Fruit fly (Drosophila melanogaster) whole organism, pupa: ENCODE measurements around the gene Fatp1.

Experiments used
- CG14655 ChIP-seq: fragments of 200-800 bp; sonication (Bioruptor generic); optimal IDR thresholded peaks from 3 replicates; lab custom pipeline; 2017; ENCODE audit warnings: mild to moderate bottlenecking, missing biosample characterization, missing genetic modification reagents, missing genetic modification characterization
- CG8159 ChIP-seq: fragments of 200-800 bp; sonication (Bioruptor generic); optimal IDR thresholded peaks from 3 replicates; lab custom pipeline; 2018; ENCODE audit warnings: missing biosample characterization, mild to moderate bottlenecking, missing genetic modification characterization, moderate library complexity
- EcR ChIP-seq: fragments of 200-800 bp; sonication (Bioruptor generic); optimal IDR thresholded peaks from 3 replicates; lab custom pipeline; 2019; ENCODE audit warnings: missing biosample characterization, missing genetic modification characterization, mild to moderate bottlenecking, moderate library complexity, missing genetic modification reagents
- Snoo ChIP-seq: fragments of 200-800 bp; sonication (Bioruptor generic); optimal IDR thresholded peaks from 3 replicates; lab custom pipeline; 2017; ENCODE audit warnings: missing biosample characterization, mild to moderate bottlenecking, missing genetic modification characterization, inconsistent platforms

DNA sequence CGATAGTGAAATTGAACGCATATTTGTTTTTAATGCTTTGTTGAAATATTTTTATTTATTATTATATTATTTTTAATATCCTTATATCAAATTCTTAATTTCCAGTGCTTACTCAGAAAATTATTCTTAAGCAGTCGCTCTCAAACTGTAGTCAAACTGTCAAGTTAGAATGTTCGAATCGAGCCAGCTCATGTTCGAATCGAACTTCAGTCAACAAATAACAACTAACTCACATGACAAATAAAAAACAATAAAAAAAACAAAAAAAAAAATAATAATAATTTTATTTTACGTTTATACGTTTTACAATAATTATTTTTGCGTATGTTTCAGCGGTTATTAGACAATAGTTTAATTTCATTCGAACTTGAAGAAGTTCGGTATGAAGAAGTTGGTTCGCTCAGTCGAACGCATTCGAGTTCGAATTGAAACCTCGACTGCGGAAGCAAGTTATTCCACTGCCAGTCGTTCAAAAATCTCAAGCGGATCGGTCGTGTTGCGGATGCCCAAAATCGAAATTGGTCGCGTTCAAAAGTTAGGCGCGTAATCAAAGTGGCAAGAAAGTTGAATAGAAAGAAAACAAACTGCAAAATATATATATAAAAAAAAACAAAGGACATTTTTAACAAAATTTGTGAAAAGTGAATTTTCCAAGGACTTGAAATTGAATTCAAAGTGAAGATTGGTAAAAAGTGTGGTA is 27.6 kb upstream of the Fatp1 start, which contains the start of gene Trim9:
- TF ChIP-seq CG14655 (GFP tag; lab: Kevin White, UChicago) (no peak), Snoo (tag; lab: Kevin White, UChicago) (no peak), CG8159 (tag; lab: Kevin White, UChicago) (no peak), EcR (no peak)
